Worm (Caenorhabditis elegans) whole organism, L4 larva: ENCODE data around the gene nos-2.

ENCODE experiments used
- F49E8.2 ChIP-seq: sonication (generic microtip); optimal IDR thresholded peaks from 2 replicates; lab custom pipeline; 2016; ENCODE audit warnings: missing compliant biosample characterization, mild to moderate bottlenecking, missing genetic modification characterization, borderline replicate concordance
- R02D3.7 ChIP-seq: fragments of 150-350 bp; sonication (generic microtip); optimal IDR thresholded peaks from 3 replicates; lab custom pipeline; 2014; ENCODE audit warnings: missing biosample characterization, missing genetic modification characterization
- T26A8.4 ChIP-seq: fragments of 200-800 bp; sonication (Bioruptor generic); IDR thresholded peaks from 2 replicates; pipeline ENCODE4 v1.3.6; 2022; ENCODE audit warnings: missing genetic modification characterization, missing compliant biosample characterization
- Y105C5A.15 ChIP-seq: fragments of 200-800 bp; sonication (Bioruptor generic); IDR thresholded peaks from 2 replicates; pipeline ENCODE4 v1.3.6; 2022; ENCODE audit warnings: missing genetic modification characterization, missing compliant biosample characterization
- Y5F2A.4 ChIP-seq: fragments of 200-800 bp; sonication (Bioruptor generic); optimal IDR thresholded peaks from 2 replicates; lab custom pipeline; 2018; ENCODE audit warnings: mild to moderate bottlenecking, missing genetic modification characterization, missing compliant biosample characterization
- Y75B8A.6 ChIP-seq: fragments of 200-800 bp; sonication (Bioruptor generic); IDR thresholded peaks from 2 replicates; pipeline ENCODE4 v1.3.6; 2022; ENCODE audit warnings: missing genetic modification reagents, missing genetic modification characterization, missing compliant biosample characterization
- ZK337.2 ChIP-seq: fragments of 200-800 bp; sonication (Bioruptor generic); IDR thresholded peaks from 2 replicates; pipeline ENCODE4 v1.3.6; 2022; ENCODE audit warnings: missing genetic modification reagents, missing genetic modification characterization, missing compliant biosample characterization
- ama-1 ChIP-seq: fragments of 150-350 bp; optimal IDR thresholded peaks from 2 replicates; lab custom pipeline; 2014; ENCODE audit warnings: inconsistent platforms, mixed read lengths
- arid-1 ChIP-seq: fragments of 200-800 bp; sonication (Bioruptor generic); conservative IDR thresholded peaks from 2 replicates; pipeline ENCODE4 v1.3.6; 2022; ENCODE audit warnings: missing genetic modification reagents, missing genetic modification characterization, missing compliant biosample characterization
- ceh-20 ChIP-seq: fragments of 200-800 bp; sonication (Bioruptor generic); IDR thresholded peaks from 2 replicates; pipeline ENCODE4 v1.3.6; 2022; ENCODE audit warnings: missing genetic modification reagents, missing genetic modification characterization, missing compliant biosample characterization
- ceh-28 ChIP-seq: fragments of 150-350 bp; optimal IDR thresholded peaks from 2 replicates; lab custom pipeline; 2014; ENCODE audit warnings: missing biosample characterization, missing genetic modification reagents, missing genetic modification characterization
- ceh-32 ChIP-seq: sonication (generic microtip); optimal IDR thresholded peaks from 2 replicates; lab custom pipeline; 2016; ENCODE audit warnings: mild to moderate bottlenecking, missing genetic modification characterization, missing compliant biosample characterization; ENCODE audit not compliant: poor library complexity
- ceh-62 ChIP-seq: sonication (generic microtip); optimal IDR thresholded peaks from 2 replicates; lab custom pipeline; 2017; ENCODE audit warnings: missing biosample characterization, missing genetic modification characterization
- ces-1 ChIP-seq: fragments of 150-350 bp; sonication (generic microtip); optimal IDR thresholded peaks from 4 replicates; lab custom pipeline; 2014; ENCODE audit warnings: missing biosample characterization, missing genetic modification reagents, missing genetic modification characterization
- cey-2 ChIP-seq: sonication (generic microtip); optimal IDR thresholded peaks from 3 replicates; lab custom pipeline; 2017; ENCODE audit warnings: missing genetic modification characterization, mild to moderate bottlenecking, missing compliant biosample characterization, antibody characterized with exemption, borderline replicate concordance; ENCODE audit not compliant: insufficient read depth
- daf-16 ChIP-seq, 3 experiments: sonication (generic microtip); optimal IDR thresholded peaks; 2 replicates each; lab custom pipeline; 2016 to 2017; ENCODE audit warnings: missing genetic modification characterization in 3 of 3, missing genetic modification reagents in 3 of 3, mild to moderate bottlenecking in 2 of 3, missing compliant biosample characterization in 2 of 3, missing biosample characterization in 1 of 3, moderate library complexity in 1 of 3
- daf-19 ChIP-seq: fragments of 200-800 bp; sonication (Bioruptor generic); conservative IDR thresholded peaks from 2 replicates; pipeline ENCODE4 v1.3.6; 2022; ENCODE audit warnings: missing genetic modification characterization, missing compliant biosample characterization
- daf-8 ChIP-seq: fragments of 200-800 bp; sonication (Bioruptor generic); IDR thresholded peaks from 2 replicates; pipeline ENCODE4 v1.3.6; 2022; ENCODE audit warnings: missing genetic modification characterization, missing compliant biosample characterization
- dmd-6 ChIP-seq: fragments of 200-800 bp; sonication (Bioruptor generic); IDR thresholded peaks from 2 replicates; pipeline ENCODE4 v1.3.6; 2022; ENCODE audit warnings: missing genetic modification reagents, missing genetic modification characterization, missing compliant biosample characterization
- egl-27 ChIP-seq: sonication (generic microtip); optimal IDR thresholded peaks from 3 replicates; lab custom pipeline; 2017; ENCODE audit warnings: missing biosample characterization, missing genetic modification reagents, missing genetic modification characterization
- egl-43 ChIP-seq: fragments of 200-800 bp; sonication (Bioruptor generic); IDR thresholded peaks from 2 replicates; pipeline ENCODE4 v1.3.6; 2022; ENCODE audit warnings: missing genetic modification reagents, missing genetic modification characterization, missing compliant biosample characterization
- fkh-10 ChIP-seq: fragments of 150-350 bp; optimal IDR thresholded peaks from 2 replicates; lab custom pipeline; 2014; ENCODE audit warnings: missing biosample characterization, missing genetic modification reagents, missing genetic modification characterization
- fos-1 ChIP-seq: fragments of 150-350 bp; optimal IDR thresholded peaks from 2 replicates; lab custom pipeline; 2014; ENCODE audit warnings: missing biosample characterization, missing genetic modification characterization
- hif-1 ChIP-seq, 2 experiments: sonication (generic microtip); optimal IDR thresholded peaks; 2 replicates each; lab custom pipeline; 2016 to 2017; ENCODE audit warnings: missing compliant biosample characterization in 2 of 2, missing genetic modification characterization in 2 of 2, missing genetic modification reagents in 2 of 2, missing genotype in 2 of 2, mild to moderate bottlenecking in 1 of 2
- hlh-11 ChIP-seq: fragments of 200-800 bp; sonication (Bioruptor generic); optimal IDR thresholded peaks from 2 replicates; lab custom pipeline; 2018; ENCODE audit warnings: mild to moderate bottlenecking, missing genetic modification characterization, missing compliant biosample characterization
- hlh-30 ChIP-seq: sonication (generic microtip); optimal IDR thresholded peaks from 2 replicates; lab custom pipeline; 2017; ENCODE audit warnings: antibody characterized with exemption, mild to moderate bottlenecking, missing genetic modification characterization, missing compliant biosample characterization; ENCODE audit not compliant: insufficient read depth
- hmg-1.1 ChIP-seq: fragments of 200-800 bp; sonication (Bioruptor generic); IDR thresholded peaks from 2 replicates; pipeline ENCODE4 v1.3.6; 2022; ENCODE audit warnings: missing genetic modification reagents, missing genetic modification characterization, missing compliant biosample characterization
- jun-1 ChIP-seq: fragments of 150-350 bp; optimal IDR thresholded peaks from 2 replicates; lab custom pipeline; 2014; ENCODE audit warnings: missing biosample characterization, missing genetic modification reagents, missing genetic modification characterization
- lin-29 ChIP-seq: fragments of 200-800 bp; sonication (Bioruptor generic); IDR thresholded peaks from 2 replicates; pipeline ENCODE4 v1.3.6; 2022; ENCODE audit warnings: missing genetic modification reagents, missing genetic modification characterization, missing compliant biosample characterization
- madf-9 ChIP-seq: fragments of 200-800 bp; sonication (Bioruptor generic); conservative IDR thresholded peaks from 2 replicates; pipeline ENCODE4 v1.3.6; 2022; ENCODE audit warnings: missing genetic modification reagents, missing genetic modification characterization, missing compliant biosample characterization
- mdl-1 ChIP-seq, 2 experiments: fragments of 150-350 bp in 1 of 2; sonication (generic microtip) in 1 of 2; optimal IDR thresholded peaks; 2 replicates each; lab custom pipeline; 2014 to 2017; ENCODE audit warnings: missing biosample characterization in 2 of 2, missing genetic modification characterization in 2 of 2
- mep-1 ChIP-seq: fragments of 150-350 bp; sonication (generic microtip); optimal IDR thresholded peaks from 3 replicates; lab custom pipeline; 2014; ENCODE audit warnings: missing biosample characterization, missing genetic modification characterization
- mes-2 ChIP-seq: sonication (generic microtip); optimal IDR thresholded peaks from 2 replicates; lab custom pipeline; 2016; ENCODE audit warnings: missing genotype, mild to moderate bottlenecking, missing genetic modification characterization, missing compliant biosample characterization; ENCODE audit not compliant: poor library complexity, severe bottlenecking
- mxl-2 ChIP-seq: fragments of 200-800 bp; sonication (Bioruptor generic); conservative IDR thresholded peaks from 2 replicates; pipeline ENCODE4 v1.3.6; 2022; ENCODE audit warnings: missing genetic modification reagents, missing genetic modification characterization, missing compliant biosample characterization
- nhr-10 ChIP-seq: fragments of 150-350 bp; optimal IDR thresholded peaks from 2 replicates; lab custom pipeline; 2014; ENCODE audit warnings: missing biosample characterization, missing genetic modification characterization
- nhr-102 ChIP-seq: sonication (generic microtip); optimal IDR thresholded peaks from 2 replicates; lab custom pipeline; 2016; ENCODE audit warnings: mild to moderate bottlenecking, missing genetic modification characterization, moderate library complexity, missing compliant biosample characterization
- nhr-28 ChIP-seq: fragments of 150-350 bp; optimal IDR thresholded peaks from 2 replicates; lab custom pipeline; 2014; ENCODE audit warnings: missing biosample characterization, missing genetic modification characterization
- nhr-42 ChIP-seq: fragments of 200-800 bp; sonication (Bioruptor generic); IDR thresholded peaks from 2 replicates; pipeline ENCODE4 v1.3.6; 2022; ENCODE audit warnings: missing genetic modification characterization, missing compliant biosample characterization
- pha-4 ChIP-seq, 2 experiments: fragments of 150-350 bp in 1 of 2; fragments of 200-800 bp in 1 of 2; sonication (Bioruptor generic) in 1 of 2; IDR thresholded peaks in 1 of 2; optimal IDR thresholded peaks in 1 of 2; 2 replicates each; pipeline versions ENCODE4 v1.3.6 to Lab custom; 2014 to 2022; ENCODE audit warnings: missing genetic modification characterization in 2 of 2, missing genetic modification reagents in 2 of 2, missing biosample characterization in 1 of 2, missing compliant biosample characterization in 1 of 2
- rbr-2 ChIP-seq: sonication (generic microtip); optimal IDR thresholded peaks from 2 replicates; lab custom pipeline; 2016; ENCODE audit warnings: missing genotype, missing genetic modification characterization, missing compliant biosample characterization
- saeg-2 ChIP-seq: fragments of 200-800 bp; sonication (Bioruptor generic); IDR thresholded peaks from 2 replicates; pipeline ENCODE4 v1.3.6; 2022; ENCODE audit warnings: missing genetic modification reagents, missing genetic modification characterization, missing compliant biosample characterization
- snpc-1.2 ChIP-seq: fragments of 200-800 bp; sonication (Bioruptor generic); IDR thresholded peaks from 2 replicates; pipeline ENCODE4 v1.3.6; 2022; ENCODE audit warnings: missing genetic modification reagents, missing genetic modification characterization, missing compliant biosample characterization
- spr-3 ChIP-seq: fragments of 200-800 bp; sonication (Bioruptor generic); optimal IDR thresholded peaks from 2 replicates; lab custom pipeline; 2018; ENCODE audit warnings: mild to moderate bottlenecking, missing genetic modification characterization, missing compliant biosample characterization
- tra-1 ChIP-seq: fragments of 200-800 bp; sonication (Bioruptor generic); IDR thresholded peaks from 2 replicates; pipeline ENCODE4 v1.3.6; 2022; ENCODE audit warnings: missing genetic modification reagents, missing genetic modification characterization, missing compliant biosample characterization
- unc-39 ChIP-seq: sonication (generic microtip); optimal IDR thresholded peaks from 2 replicates; lab custom pipeline; 2017; ENCODE audit warnings: missing biosample characterization, missing genetic modification characterization
- unc-62 ChIP-seq, 3 experiments: fragments of 150-350 bp in 1 of 3; sonication (generic microtip); optimal IDR thresholded peaks in 2 of 3; peaks in 1 of 3; 1 replicate in 1 of 3; 2 replicates in 2 of 3; lab custom pipeline; 2014 to 2017; ENCODE audit warnings: missing biosample characterization in 3 of 3, missing genetic modification characterization in 3 of 3, missing genetic modification reagents in 3 of 3, missing genotype in 1 of 3
- zfp-2 ChIP-seq: sonication (generic microtip); optimal IDR thresholded peaks from 2 replicates; lab custom pipeline; 2016; ENCODE audit warnings: mild to moderate bottlenecking, missing genetic modification characterization, missing compliant biosample characterization
- ztf-7 ChIP-seq: fragments of 150-350 bp; optimal IDR thresholded peaks from 2 replicates; lab custom pipeline; 2014; ENCODE audit warnings: missing biosample characterization, missing genetic modification characterization

The nos-2 gene

ce11 chrII:7022370-7023001 is 42.9 kb upstream of the nos-2 start, which contains the start of the genes lst-6 and lst-5 (continued):
- TF ChIP-seq mxl-2 (GFP tag; lab: Robert Waterston, UW) (no peak), fos-1 (tag; lab: Kevin White, UChicago) (no peak), daf-19 (GFP tag; lab: Robert Waterston, UW) (no peak), hlh-11 (tag; lab: Kevin White, UChicago) (peak; percentile 73), zfp-2 (tag; lab: Kevin White, UChicago) (no peak), Y105C5A.15 (GFP tag; lab: Robert Waterston, UW) (no peak), hlh-30 (tag; lab: Kevin White, UChicago) (peak; percentile 74), hmg-1.1 (GFP tag; lab: Robert Waterston, UW) (no peak), egl-43 (GFP tag; lab: Robert Waterston, UW) (no peak), mdl-1 (tag; optimal IDR thresholded peaks at IDR 0.05; lab: Kevin White, UChicago) (peak in 1 of 2 experiments; percentile 34), pha-4 (GFP tag; IDR thresholded peaks at IDR 0.05; lab: Robert Waterston, UW) (no peak), pha-4 (tag; optimal IDR thresholded peaks at IDR 0.05; lab: Kevin White, UChicago) (no peak), snpc-1.2 (GFP tag; lab: Robert Waterston, UW) (no peak), lin-29 (no peak), ceh-62 (no peak), unc-62 (GFP tag; optimal IDR thresholded peaks at IDR 0.05 in 1 of 2; lab: Kevin White, UChicago) (no peak), unc-62 (tag; optimal IDR thresholded peaks at IDR 0.05; lab: Kevin White, UChicago) (no peak), R02D3.7 (no peak), mep-1 (tag; lab: Kevin White, UChicago) (peak; percentile 73), F49E8.2 (tag; lab: Kevin White, UChicago) (no peak), ama-1 (lab: Kevin White, UChicago) (no peak), ces-1 (GFP tag; lab: Kevin White, UChicago) (no peak), egl-27 (no peak), ztf-7 (tag; lab: Kevin White, UChicago) (no peak), rbr-2 (peak; percentile 70), ceh-20 (GFP tag; lab: Robert Waterston, UW) (no peak), nhr-28 (tag; lab: Kevin White, UChicago) (peak; percentile 50), ZK337.2 (GFP tag; lab: Robert Waterston, UW) (no peak), dmd-6 (peak; percentile 58; the same call in 1 of the 2 replicates), nhr-102 (tag; lab: Kevin White, UChicago) (no peak), Y5F2A.4 (no peak), madf-9 (GFP tag; lab: Robert Waterston, UW) (no peak), Y75B8A.6 (no peak), saeg-2 (no peak), nhr-42 (no peak), ceh-28 (no peak), fkh-10 (GFP tag; lab: Kevin White, UChicago) (peak; percentile 53), T26A8.4 (GFP tag; lab: Robert Waterston, UW) (no peak), tra-1 (GFP tag; lab: Robert Waterston, UW) (no peak), nhr-10 (no peak), spr-3 (GFP tag; lab: Kevin White, UChicago) (no peak), cey-2 (tag; lab: Kevin White, UChicago) (no peak), unc-39 (no peak), arid-1 (no peak), daf-16 (GFP tag; optimal IDR thresholded peaks at IDR 0.05; lab: Kevin White, UChicago) (peak in 1 of 2 experiments; percentile 34), daf-16 (tag; optimal IDR thresholded peaks at IDR 0.05; lab: Kevin White, UChicago) (peak; percentile 51), daf-8 (no peak), jun-1 (tag; lab: Kevin White, UChicago) (no peak), mes-2 (tag; lab: Kevin White, UChicago) (peak; percentile 71), hif-1 (tag; optimal IDR thresholded peaks at IDR 0.05; lab: Kevin White, UChicago) (peak in 1 of 2 experiments; percentile 41), ceh-32 (tag; lab: Kevin White, UChicago) (no peak)
